Worm (Caenorhabditis elegans) whole organism, L1 larva: Measurements from ENCODE around the gene enpl-1.

Source experiments
- C16A3.4 ChIP-seq: fragments of 150-350 bp; optimal IDR thresholded peaks from 2 replicates; lab custom pipeline; 2014; ENCODE audit warnings: missing biosample characterization, missing genetic modification characterization
- C34B4.2 ChIP-seq: sonication (generic microtip); optimal IDR thresholded peaks from 2 replicates; lab custom pipeline; 2017; ENCODE audit warnings: mild to moderate bottlenecking, missing genetic modification characterization, missing compliant biosample characterization
- F16B12.6 ChIP-seq: fragments of 150-350 bp; optimal IDR thresholded peaks from 2 replicates; lab custom pipeline; 2014; ENCODE audit warnings: missing biosample characterization, missing genetic modification characterization
- Y116A8C.19 ChIP-seq: sonication (generic microtip); optimal IDR thresholded peaks from 2 replicates; lab custom pipeline; 2016; ENCODE audit warnings: missing compliant biosample characterization, missing genetic modification characterization, borderline replicate concordance
- aha-1 ChIP-seq: fragments of 150-350 bp; optimal IDR thresholded peaks from 2 replicates; lab custom pipeline; 2014; ENCODE audit warnings: missing biosample characterization, missing genetic modification characterization
- aly-2 ChIP-seq: fragments of 150-350 bp; optimal IDR thresholded peaks from 2 replicates; lab custom pipeline; 2014; ENCODE audit warnings: missing biosample characterization, missing genetic modification characterization
- ama-1 ChIP-seq: fragments of 150-350 bp; optimal IDR thresholded peaks from 2 replicates; lab custom pipeline; 2014
- blmp-1 ChIP-seq: fragments of 150-350 bp; optimal IDR thresholded peaks from 2 replicates; lab custom pipeline; 2014; ENCODE audit warnings: missing biosample characterization, missing genetic modification characterization
- ceh-8 ChIP-seq: fragments of 200-800 bp; sonication (Bioruptor generic); optimal IDR thresholded peaks from 2 replicates; lab custom pipeline; 2018; ENCODE audit warnings: mild to moderate bottlenecking, missing genetic modification characterization, moderate library complexity, missing compliant biosample characterization
- ceh-82 ChIP-seq, 3 experiments: fragments of 150-350 bp in 1 of 3; sonication (generic microtip) in 2 of 3; optimal IDR thresholded peaks; 2 replicates each; lab custom pipeline; 2014 to 2017; ENCODE audit warnings: missing biosample characterization in 3 of 3, missing genetic modification characterization in 3 of 3
- ceh-88 ChIP-seq: fragments of 200-800 bp; sonication (Bioruptor generic); IDR thresholded peaks from 2 replicates; pipeline ENCODE4 v1.3.6; 2022; ENCODE audit warnings: missing genetic modification characterization, missing compliant biosample characterization
- ces-1 ChIP-seq: fragments of 150-350 bp; optimal IDR thresholded peaks from 2 replicates; lab custom pipeline; 2014; ENCODE audit warnings: missing biosample characterization, missing genetic modification reagents, missing genetic modification characterization
- dpl-1 ChIP-seq, 3 experiments: fragments of 150-350 bp in 2 of 3; sonication (generic microtip) in 1 of 3; optimal IDR thresholded peaks; 2 replicates each; lab custom pipeline; 2014 to 2017; ENCODE audit warnings: missing biosample characterization in 3 of 3, missing genetic modification characterization in 3 of 3, missing genetic modification reagents in 3 of 3
- egl-27 ChIP-seq, 2 experiments: fragments of 150-350 bp in 1 of 2; sonication (generic microtip); optimal IDR thresholded peaks; 3 replicates each; lab custom pipeline; 2017 to 2018; ENCODE audit warnings: missing biosample characterization in 2 of 2, missing genetic modification characterization in 2 of 2, missing genetic modification reagents in 2 of 2
- elt-2 ChIP-seq: sonication (generic microtip); optimal IDR thresholded peaks from 2 replicates; lab custom pipeline; 2016; ENCODE audit warnings: missing genetic modification characterization, mild to moderate bottlenecking, inconsistent platforms, missing compliant biosample characterization, missing genetic modification reagents
- fkh-10 ChIP-seq: sonication (generic microtip); optimal IDR thresholded peaks from 2 replicates; lab custom pipeline; 2017; ENCODE audit warnings: missing biosample characterization, missing genetic modification reagents, missing genetic modification characterization
- fkh-4 ChIP-seq: sonication (generic microtip); optimal IDR thresholded peaks from 2 replicates; lab custom pipeline; 2016; ENCODE audit warnings: missing compliant biosample characterization, missing genetic modification characterization, borderline replicate concordance
- fos-1 ChIP-seq: fragments of 150-350 bp; optimal IDR thresholded peaks from 2 replicates; lab custom pipeline; 2014; ENCODE audit warnings: missing biosample characterization, missing genetic modification characterization
- hpl-2 ChIP-seq: fragments of 150-350 bp; optimal IDR thresholded peaks from 2 replicates; lab custom pipeline; 2014; ENCODE audit warnings: missing biosample characterization, missing genetic modification reagents, missing genetic modification characterization
- lin-14 ChIP-seq: fragments of 200-800 bp; sonication (Bioruptor generic); optimal IDR thresholded peaks from 2 replicates; lab custom pipeline; 2018; ENCODE audit warnings: mild to moderate bottlenecking, missing genetic modification characterization, moderate library complexity, missing compliant biosample characterization
- lin-35 ChIP-seq, 2 experiments: fragments of 150-350 bp; optimal IDR thresholded peaks; 2 replicates each; lab custom pipeline; 2014; ENCODE audit warnings: missing biosample characterization in 2 of 2, missing genetic modification characterization in 2 of 2, missing genetic modification reagents in 2 of 2
- lir-3 ChIP-seq: sonication (generic microtip); optimal IDR thresholded peaks from 2 replicates; lab custom pipeline; 2016; ENCODE audit warnings: mild to moderate bottlenecking, missing genetic modification characterization, moderate library complexity, missing compliant biosample characterization; ENCODE audit not compliant: poor library complexity
- lsy-2 ChIP-seq, 2 experiments: fragments of 150-350 bp; optimal IDR thresholded peaks; 2 replicates each; lab custom pipeline; 2014; ENCODE audit warnings: missing biosample characterization in 2 of 2, missing genetic modification characterization in 2 of 2
- mab-9 ChIP-seq: fragments of 200-800 bp; sonication (Bioruptor generic); IDR thresholded peaks from 2 replicates; pipeline ENCODE4 v1.3.6; 2022; ENCODE audit warnings: missing genetic modification reagents, missing genetic modification characterization, missing compliant biosample characterization
- mef-2 ChIP-seq: fragments of 150-350 bp; optimal IDR thresholded peaks from 2 replicates; lab custom pipeline; 2014; ENCODE audit warnings: missing biosample characterization, missing genetic modification characterization
- nhr-11 ChIP-seq: fragments of 150-350 bp; optimal IDR thresholded peaks from 2 replicates; lab custom pipeline; 2014; ENCODE audit warnings: missing biosample characterization, missing genetic modification characterization
- nhr-20 ChIP-seq: sonication (generic microtip); optimal IDR thresholded peaks from 2 replicates; lab custom pipeline; 2016; ENCODE audit warnings: mild to moderate bottlenecking, missing genetic modification characterization, missing compliant biosample characterization
- nhr-84 ChIP-seq: sonication (generic microtip); optimal IDR thresholded peaks from 2 replicates; lab custom pipeline; 2017; ENCODE audit warnings: missing biosample characterization, missing genetic modification characterization
- pag-3 ChIP-seq: sonication (generic microtip); optimal IDR thresholded peaks from 2 replicates; lab custom pipeline; 2017; ENCODE audit warnings: missing genetic modification characterization, mild to moderate bottlenecking, missing compliant biosample characterization, antibody characterized with exemption, borderline replicate concordance; ENCODE audit not compliant: insufficient read depth
- pax-3 ChIP-seq: fragments of 200-800 bp; sonication (Bioruptor generic); optimal IDR thresholded peaks from 2 replicates; lab custom pipeline; 2018; ENCODE audit warnings: mild to moderate bottlenecking, missing genetic modification characterization, moderate library complexity, missing compliant biosample characterization
- pqm-1 ChIP-seq: sonication (generic microtip); optimal IDR thresholded peaks from 3 replicates; lab custom pipeline; 2017; ENCODE audit warnings: missing biosample characterization, missing genetic modification characterization
- snpc-4 ChIP-seq: fragments of 150-350 bp; optimal IDR thresholded peaks from 2 replicates; lab custom pipeline; 2014; ENCODE audit warnings: missing biosample characterization, missing genetic modification characterization
- snu-23 ChIP-seq: sonication (generic microtip); optimal IDR thresholded peaks from 2 replicates; lab custom pipeline; 2016; ENCODE audit warnings: missing genetic modification characterization, missing compliant biosample characterization
- sox-4 ChIP-seq: sonication (generic microtip); optimal IDR thresholded peaks from 2 replicates; lab custom pipeline; 2016; ENCODE audit warnings: missing genetic modification characterization, missing compliant biosample characterization
- sptf-1 ChIP-seq: fragments of 150-350 bp; optimal IDR thresholded peaks from 2 replicates; lab custom pipeline; 2014; ENCODE audit warnings: missing biosample characterization, missing genetic modification characterization
- sup-37 ChIP-seq: fragments of 200-800 bp; sonication (Bioruptor generic); optimal IDR thresholded peaks from 2 replicates; lab custom pipeline; 2018; ENCODE audit warnings: mild to moderate bottlenecking, missing genetic modification characterization, missing compliant biosample characterization
- tbx-2 ChIP-seq: sonication (generic microtip); optimal IDR thresholded peaks from 2 replicates; lab custom pipeline; 2016; ENCODE audit warnings: missing genetic modification characterization, missing compliant biosample characterization
- unc-130 ChIP-seq: fragments of 150-350 bp; optimal IDR thresholded peaks from 2 replicates; lab custom pipeline; 2017; ENCODE audit warnings: missing biosample characterization, missing genetic modification characterization, inconsistent platforms
- unc-62 ChIP-seq: fragments of 150-350 bp; optimal IDR thresholded peaks from 2 replicates; lab custom pipeline; 2014; ENCODE audit warnings: missing biosample characterization, missing genetic modification reagents, missing genetic modification characterization
- ztf-11 ChIP-seq, 2 experiments: sonication (generic microtip); optimal IDR thresholded peaks; 2 replicates each; lab custom pipeline; 2016 to 2017; ENCODE audit warnings: missing genetic modification characterization in 2 of 2, missing biosample characterization in 1 of 2, missing compliant biosample characterization in 1 of 2
- ztf-4 ChIP-seq: fragments of 150-350 bp; optimal IDR thresholded peaks from 2 replicates; lab custom pipeline; 2014; ENCODE audit warnings: missing biosample characterization, missing genetic modification characterization

enpl-1 gene

ce11 chrIV:11162451-11162850 is 43.4 kb downstream of the enpl-1 start, which contains the start of gene fbxb-9:
Gene fbxb-9, minus strand, starts transcription at chrIV:11162551.
- TF ChIP-seq pqm-1 (tag; lab: Kevin White, UChicago): no peak
- no peak for TF ChIP-seq lsy-2 (tag; optimal IDR thresholded peaks at IDR 0.05; lab: Kevin White, UChicago)
- TF ChIP-seq C16A3.4 (tag; lab: Kevin White, UChicago): no peak
- no peak for TF ChIP-seq nhr-84 (tag; lab: Kevin White, UChicago)
- TF ChIP-seq ceh-88 (GFP tag; lab: Robert Waterston, UW): no peak
- TF ChIP-seq sptf-1 (tag; lab: Kevin White, UChicago): no peak
- no peak for TF ChIP-seq blmp-1
- TF ChIP-seq fos-1: no peak
- TF ChIP-seq pax-3 (tag; lab: Kevin White, UChicago): no peak
- no peak for TF ChIP-seq snu-23 (GFP tag; lab: Kevin White, UChicago)
- TF ChIP-seq sup-37 (GFP tag; lab: Kevin White, UChicago): no peak
- TF ChIP-seq hpl-2 (GFP tag; lab: Kevin White, UChicago): no peak
- no peak for TF ChIP-seq snpc-4 (tag; lab: Kevin White, UChicago)
- no peak for TF ChIP-seq ceh-8 (GFP tag; lab: Kevin White, UChicago)
- TF ChIP-seq unc-130 (tag; lab: Kevin White, UChicago): no peak
- TF ChIP-seq lir-3 (tag; lab: Kevin White, UChicago): no peak
- TF ChIP-seq dpl-1 (GFP tag; optimal IDR thresholded peaks at IDR 0.05; lab: Kevin White, UChicago): no peak
- TF ChIP-seq aha-1 (tag; lab: Kevin White, UChicago): no peak
- TF ChIP-seq fkh-10 (GFP tag; lab: Kevin White, UChicago): no peak

ce11 chrIV:11164831-11165230 is 45.7 kb downstream of the enpl-1 start, which contains the start of gene C08F8.6:
Gene C08F8.6, minus strand, starts transcription at chrIV:11164931.
- no peak for TF ChIP-seq ztf-4 (tag; lab: Kevin White, UChicago)
- no peak for TF ChIP-seq F16B12.6 (tag; lab: Kevin White, UChicago)
- no peak for TF ChIP-seq hpl-2 (GFP tag; lab: Kevin White, UChicago)
- TF ChIP-seq dpl-1 (GFP tag; optimal IDR thresholded peaks at IDR 0.05; lab: Kevin White, UChicago): no peak
- TF ChIP-seq pag-3 (tag; lab: Kevin White, UChicago): no peak
- no peak for TF ChIP-seq C34B4.2 (tag; lab: Kevin White, UChicago)
- no peak for TF ChIP-seq ama-1 (lab: Kevin White, UChicago)
- TF ChIP-seq ceh-82 (tag; optimal IDR thresholded peaks at IDR 0.05; lab: Kevin White, UChicago): no peak
- no peak for TF ChIP-seq snpc-4 (tag; lab: Kevin White, UChicago)
- TF ChIP-seq nhr-84 (tag; lab: Kevin White, UChicago): no peak

- TF ChIP-seq mef-2 (tag; lab: Kevin White, UChicago): no peak
- TF ChIP-seq sox-4: no peak
- no peak for TF ChIP-seq Y116A8C.19 (tag; lab: Kevin White, UChicago)
- no peak for TF ChIP-seq tbx-2 (tag; lab: Kevin White, UChicago)
- no peak for TF ChIP-seq mab-9 (GFP tag; lab: Robert Waterston, UW)
- TF ChIP-seq aly-2 (tag; lab: Kevin White, UChicago): no peak
- TF ChIP-seq nhr-20 (tag; lab: Kevin White, UChicago): no peak
- no peak for TF ChIP-seq aha-1 (tag; lab: Kevin White, UChicago)
- no peak for TF ChIP-seq egl-27 (tag; optimal IDR thresholded peaks at IDR 0.05; lab: Kevin White, UChicago)
- TF ChIP-seq unc-62 (GFP tag; lab: Kevin White, UChicago): no peak
- no peak for TF ChIP-seq elt-2 (tag; lab: Kevin White, UChicago)
- TF ChIP-seq nhr-11 (tag; lab: Kevin White, UChicago): no peak
- no peak for TF ChIP-seq hpl-2 (GFP tag; lab: Kevin White, UChicago)
- no peak for TF ChIP-seq lin-35 (GFP tag; optimal IDR thresholded peaks at IDR 0.05; lab: Kevin White, UChicago)
- TF ChIP-seq C34B4.2 (tag; lab: Kevin White, UChicago): no peak
- no peak for TF ChIP-seq ces-1 (GFP tag; lab: Kevin White, UChicago)
- no peak for TF ChIP-seq ztf-11 (tag; optimal IDR thresholded peaks at IDR 0.05; lab: Kevin White, UChicago)
- TF ChIP-seq lin-14 (GFP tag; lab: Kevin White, UChicago): no peak
- no peak for TF ChIP-seq pax-3 (tag; lab: Kevin White, UChicago)
- TF ChIP-seq fkh-4 (tag; lab: Kevin White, UChicago): no peak
These were observed 50.6 kb downstream of the enpl-1 start, which contains the start of gene nhr-67 for ce11 chrIV:11169652-11170051. Gene nhr-67, plus strand, starts transcription at chrIV:11169748.
